Worm (Caenorhabditis elegans) whole organism, L4 larva: ENCODE measurements around the gene cnx-1.

ENCODE experiments used
- D1046.2 ChIP-seq: fragments of 200-800 bp; sonication (Bioruptor generic); IDR thresholded peaks from 2 replicates; pipeline ENCODE4 v1.3.6; 2022; ENCODE audit warnings: missing genetic modification characterization, missing compliant biosample characterization
- F49E8.2 ChIP-seq: sonication (generic microtip); optimal IDR thresholded peaks from 2 replicates; lab custom pipeline; 2016; ENCODE audit warnings: missing compliant biosample characterization, mild to moderate bottlenecking, missing genetic modification characterization, borderline replicate concordance
- R02D3.7 ChIP-seq: fragments of 150-350 bp; sonication (generic microtip); optimal IDR thresholded peaks from 3 replicates; lab custom pipeline; 2014; ENCODE audit warnings: missing biosample characterization, missing genetic modification characterization
- T20F7.1 ChIP-seq: fragments of 200-800 bp; sonication (Bioruptor generic); optimal IDR thresholded peaks from 2 replicates; lab custom pipeline; 2018; ENCODE audit warnings: mild to moderate bottlenecking, missing genetic modification characterization, missing compliant biosample characterization
- T26A8.4 ChIP-seq: fragments of 200-800 bp; sonication (Bioruptor generic); IDR thresholded peaks from 2 replicates; pipeline ENCODE4 v1.3.6; 2022; ENCODE audit warnings: missing genetic modification characterization, missing compliant biosample characterization
- Y75B8A.6 ChIP-seq: fragments of 200-800 bp; sonication (Bioruptor generic); IDR thresholded peaks from 2 replicates; pipeline ENCODE4 v1.3.6; 2022; ENCODE audit warnings: missing genetic modification reagents, missing genetic modification characterization, missing compliant biosample characterization
- ZK546.5 ChIP-seq, 2 experiments: sonication (generic microtip); optimal IDR thresholded peaks; 2 replicates each; lab custom pipeline; 2017; ENCODE audit warnings: missing biosample characterization in 2 of 2, missing genetic modification characterization in 2 of 2
- aha-1 ChIP-seq: fragments of 150-350 bp; peaks from one replicate; lab custom pipeline; 2014; ENCODE audit warnings: missing biosample characterization, missing genetic modification characterization
- ama-1 ChIP-seq: fragments of 150-350 bp; optimal IDR thresholded peaks from 2 replicates; lab custom pipeline; 2014; ENCODE audit warnings: inconsistent platforms, mixed read lengths
- ceh-20 ChIP-seq: fragments of 200-800 bp; sonication (Bioruptor generic); IDR thresholded peaks from 2 replicates; pipeline ENCODE4 v1.3.6; 2022; ENCODE audit warnings: missing genetic modification reagents, missing genetic modification characterization, missing compliant biosample characterization
- daf-16 ChIP-seq, 3 experiments: sonication (generic microtip); optimal IDR thresholded peaks; 2 replicates each; lab custom pipeline; 2016 to 2017; ENCODE audit warnings: missing genetic modification characterization in 3 of 3, missing genetic modification reagents in 3 of 3, mild to moderate bottlenecking in 2 of 3, missing compliant biosample characterization in 2 of 3, missing biosample characterization in 1 of 3, moderate library complexity in 1 of 3
- dmd-6 ChIP-seq: fragments of 200-800 bp; sonication (Bioruptor generic); IDR thresholded peaks from 2 replicates; pipeline ENCODE4 v1.3.6; 2022; ENCODE audit warnings: missing genetic modification reagents, missing genetic modification characterization, missing compliant biosample characterization
- dpl-1 ChIP-seq: fragments of 150-350 bp; optimal IDR thresholded peaks from 2 replicates; lab custom pipeline; 2014; ENCODE audit warnings: missing biosample characterization, missing genetic modification reagents, missing genetic modification characterization
- duxl-1 ChIP-seq: sonication (generic microtip); optimal IDR thresholded peaks from 2 replicates; lab custom pipeline; 2016; ENCODE audit warnings: mild to moderate bottlenecking, missing genetic modification characterization, moderate library complexity, missing compliant biosample characterization; ENCODE audit not compliant: poor library complexity
- dve-1 ChIP-seq: sonication (generic microtip); optimal IDR thresholded peaks from 2 replicates; lab custom pipeline; 2017; ENCODE audit warnings: antibody characterized with exemption, mild to moderate bottlenecking, missing genetic modification characterization, missing compliant biosample characterization; ENCODE audit not compliant: insufficient read depth
- hif-1 ChIP-seq, 2 experiments: sonication (generic microtip); optimal IDR thresholded peaks; 2 replicates each; lab custom pipeline; 2016 to 2017; ENCODE audit warnings: missing compliant biosample characterization in 2 of 2, missing genetic modification characterization in 2 of 2, missing genetic modification reagents in 2 of 2, missing genotype in 2 of 2, mild to moderate bottlenecking in 1 of 2
- hlh-11 ChIP-seq: fragments of 200-800 bp; sonication (Bioruptor generic); optimal IDR thresholded peaks from 2 replicates; lab custom pipeline; 2018; ENCODE audit warnings: mild to moderate bottlenecking, missing genetic modification characterization, missing compliant biosample characterization
- hlh-30 ChIP-seq: sonication (generic microtip); optimal IDR thresholded peaks from 2 replicates; lab custom pipeline; 2017; ENCODE audit warnings: antibody characterized with exemption, mild to moderate bottlenecking, missing genetic modification characterization, missing compliant biosample characterization; ENCODE audit not compliant: insufficient read depth
- hmg-1.1 ChIP-seq: fragments of 200-800 bp; sonication (Bioruptor generic); IDR thresholded peaks from 2 replicates; pipeline ENCODE4 v1.3.6; 2022; ENCODE audit warnings: missing genetic modification reagents, missing genetic modification characterization, missing compliant biosample characterization
- lin-1 ChIP-seq: fragments of 200-800 bp; sonication (Bioruptor generic); IDR thresholded peaks from 2 replicates; pipeline ENCODE4 v1.3.6; 2022; ENCODE audit warnings: missing genetic modification reagents, missing genetic modification characterization, missing compliant biosample characterization
- lin-13 ChIP-seq: fragments of 150-350 bp; optimal IDR thresholded peaks from 2 replicates; lab custom pipeline; 2014; ENCODE audit warnings: missing biosample characterization, missing genetic modification reagents, missing genetic modification characterization
- lin-15B ChIP-seq: fragments of 150-350 bp; sonication (generic microtip); optimal IDR thresholded peaks from 3 replicates; lab custom pipeline; 2014; ENCODE audit warnings: missing biosample characterization, missing genetic modification characterization
- lin-38 ChIP-seq: fragments of 200-800 bp; sonication (Bioruptor generic); IDR thresholded peaks from 2 replicates; pipeline ENCODE4 v1.3.6; 2022; ENCODE audit warnings: missing genetic modification reagents, missing genetic modification characterization, missing compliant biosample characterization
- lsy-2 ChIP-seq, 2 experiments: fragments of 150-350 bp in 1 of 2; sonication (generic microtip) in 1 of 2; optimal IDR thresholded peaks; 2 replicates each; lab custom pipeline; 2014 to 2017; ENCODE audit warnings: missing biosample characterization in 2 of 2, missing genetic modification characterization in 2 of 2
- mdl-1 ChIP-seq, 2 experiments: fragments of 150-350 bp in 1 of 2; sonication (generic microtip) in 1 of 2; optimal IDR thresholded peaks; 2 replicates each; lab custom pipeline; 2014 to 2017; ENCODE audit warnings: missing biosample characterization in 2 of 2, missing genetic modification characterization in 2 of 2
- mdt-29 ChIP-seq: fragments of 200-800 bp; sonication (Bioruptor generic); IDR thresholded peaks from 2 replicates; pipeline ENCODE4 v1.3.6; 2022; ENCODE audit warnings: missing genetic modification reagents, missing genetic modification characterization, missing compliant biosample characterization
- mep-1 ChIP-seq: fragments of 150-350 bp; sonication (generic microtip); optimal IDR thresholded peaks from 3 replicates; lab custom pipeline; 2014; ENCODE audit warnings: missing biosample characterization, missing genetic modification characterization
- mes-2 ChIP-seq: sonication (generic microtip); optimal IDR thresholded peaks from 2 replicates; lab custom pipeline; 2016; ENCODE audit warnings: missing genotype, mild to moderate bottlenecking, missing genetic modification characterization, missing compliant biosample characterization; ENCODE audit not compliant: poor library complexity, severe bottlenecking
- nhr-10 ChIP-seq: fragments of 150-350 bp; optimal IDR thresholded peaks from 2 replicates; lab custom pipeline; 2014; ENCODE audit warnings: missing biosample characterization, missing genetic modification characterization
- nhr-102 ChIP-seq: sonication (generic microtip); optimal IDR thresholded peaks from 2 replicates; lab custom pipeline; 2016; ENCODE audit warnings: mild to moderate bottlenecking, missing genetic modification characterization, moderate library complexity, missing compliant biosample characterization
- nhr-11 ChIP-seq: fragments of 150-350 bp; optimal IDR thresholded peaks from 2 replicates; lab custom pipeline; 2014; ENCODE audit warnings: missing biosample characterization, missing genetic modification characterization
- nhr-28 ChIP-seq: fragments of 150-350 bp; optimal IDR thresholded peaks from 2 replicates; lab custom pipeline; 2014; ENCODE audit warnings: missing biosample characterization, missing genetic modification characterization
- nhr-42 ChIP-seq: fragments of 200-800 bp; sonication (Bioruptor generic); IDR thresholded peaks from 2 replicates; pipeline ENCODE4 v1.3.6; 2022; ENCODE audit warnings: missing genetic modification characterization, missing compliant biosample characterization
- nhr-6 ChIP-seq: fragments of 150-350 bp; optimal IDR thresholded peaks from 2 replicates; lab custom pipeline; 2014; ENCODE audit warnings: missing biosample characterization, missing genetic modification characterization
- nhr-77 ChIP-seq: fragments of 150-350 bp; optimal IDR thresholded peaks from 2 replicates; lab custom pipeline; 2014; ENCODE audit warnings: missing biosample characterization, missing genetic modification characterization
- pha-4 ChIP-seq, 2 experiments: fragments of 150-350 bp in 1 of 2; fragments of 200-800 bp in 1 of 2; sonication (Bioruptor generic) in 1 of 2; IDR thresholded peaks in 1 of 2; optimal IDR thresholded peaks in 1 of 2; 2 replicates each; pipeline versions ENCODE4 v1.3.6 to Lab custom; 2014 to 2022; ENCODE audit warnings: missing genetic modification characterization in 2 of 2, missing genetic modification reagents in 2 of 2, missing biosample characterization in 1 of 2, missing compliant biosample characterization in 1 of 2
- rbr-2 ChIP-seq: sonication (generic microtip); optimal IDR thresholded peaks from 2 replicates; lab custom pipeline; 2016; ENCODE audit warnings: missing genotype, missing genetic modification characterization, missing compliant biosample characterization
- skn-1 ChIP-seq: fragments of 150-350 bp; optimal IDR thresholded peaks from 2 replicates; lab custom pipeline; 2014; ENCODE audit warnings: missing biosample characterization, missing genetic modification characterization
- snpc-1.2 ChIP-seq: fragments of 200-800 bp; sonication (Bioruptor generic); IDR thresholded peaks from 2 replicates; pipeline ENCODE4 v1.3.6; 2022; ENCODE audit warnings: missing genetic modification reagents, missing genetic modification characterization, missing compliant biosample characterization
- snpc-4 ChIP-seq: fragments of 150-350 bp; optimal IDR thresholded peaks from 2 replicates; lab custom pipeline; 2014; ENCODE audit warnings: missing biosample characterization, missing genetic modification characterization
- spr-3 ChIP-seq: fragments of 200-800 bp; sonication (Bioruptor generic); optimal IDR thresholded peaks from 2 replicates; lab custom pipeline; 2018; ENCODE audit warnings: mild to moderate bottlenecking, missing genetic modification characterization, missing compliant biosample characterization
- unc-130 ChIP-seq: sonication (generic microtip); optimal IDR thresholded peaks from 2 replicates; lab custom pipeline; 2016; ENCODE audit warnings: missing genetic modification reagents, missing genetic modification characterization, missing compliant biosample characterization
- zfp-3 ChIP-seq: fragments of 200-800 bp; sonication (Bioruptor generic); conservative IDR thresholded peaks from 2 replicates; pipeline ENCODE4 v1.3.6; 2022; ENCODE audit warnings: missing genetic modification reagents, missing genetic modification characterization, missing compliant biosample characterization
- zip-11 ChIP-seq: fragments of 200-800 bp; sonication (Bioruptor generic); IDR thresholded peaks from 2 replicates; pipeline ENCODE4 v1.3.6; 2022; ENCODE audit warnings: missing genetic modification characterization, missing compliant biosample characterization
- ztf-11 ChIP-seq: fragments of 150-350 bp; optimal IDR thresholded peaks from 2 replicates; lab custom pipeline; 2014; ENCODE audit warnings: missing biosample characterization, missing genetic modification characterization

cnx-1 gene

DNA sequence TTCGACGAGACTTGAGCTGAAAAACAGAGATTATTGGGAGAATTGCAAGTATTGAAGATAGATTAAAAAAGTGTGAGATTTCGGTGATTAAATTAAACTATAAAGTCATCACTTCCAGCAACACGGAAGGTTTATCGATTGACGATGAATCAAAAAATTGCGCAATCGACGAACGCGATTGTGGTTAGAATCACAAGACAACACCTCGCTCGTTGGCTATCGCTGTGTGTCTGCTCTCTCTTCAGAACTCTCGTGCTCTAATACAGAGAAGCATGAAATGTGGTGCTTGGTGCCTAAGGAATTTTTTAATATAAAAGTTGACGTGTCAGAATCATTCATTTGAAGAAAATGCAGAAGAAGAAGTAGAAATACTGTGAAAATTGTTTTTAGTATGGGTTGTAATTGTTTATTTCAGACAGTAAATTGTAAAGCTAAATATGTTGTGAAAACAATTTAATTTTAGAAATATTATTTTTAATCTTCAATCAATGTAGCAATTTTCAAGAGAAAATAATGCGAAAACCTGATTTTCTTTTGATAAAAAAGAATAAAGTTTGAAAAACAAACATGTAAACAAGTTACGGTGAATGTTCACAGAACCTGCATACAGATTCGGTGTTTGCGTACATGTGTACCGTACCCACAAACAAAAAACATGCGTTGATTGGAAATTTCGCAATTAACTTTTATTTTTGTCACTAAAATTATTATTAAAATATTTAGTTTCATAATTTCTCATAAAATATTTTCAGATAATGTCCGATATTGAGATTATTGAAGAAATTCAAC lies 10.4 kb upstream of the cnx-1 start, which contains the start of the genes ZK632.10 and ZK632.11 (continued):
- TF ChIP-seq hlh-30 (tag; lab: Kevin White, UChicago) (peak; percentile 89), R02D3.7 (tag; lab: Kevin White, UChicago) (no peak), spr-3 (GFP tag; lab: Kevin White, UChicago) (no peak)

- 0 out of 2 replicates have a peak, but pooled peaks have one; percentile 49 for TF ChIP-seq Y75B8A.6 (GFP tag; lab: Robert Waterston, UW)
- peak; percentile 56; the same call in 1 of the 2 replicates for TF ChIP-seq ceh-20 (GFP tag; lab: Robert Waterston, UW)
- no peak for TF ChIP-seq nhr-10
- TF ChIP-seq dmd-6 (GFP tag; lab: Robert Waterston, UW): peak; percentile 21; the same call in 1 of the 2 replicates
- peak; percentile 5 for TF ChIP-seq dpl-1
- peak; percentile 38 for TF ChIP-seq duxl-1 (tag; lab: Kevin White, UChicago)
- TF ChIP-seq nhr-42 (GFP tag; lab: Robert Waterston, UW): no peak
- TF ChIP-seq T20F7.1 (GFP tag; lab: Kevin White, UChicago): peak; percentile 24
- peak; percentile 92 for TF ChIP-seq hlh-30 (tag; lab: Kevin White, UChicago)
- peak; percentile 7; the same call in 1 of the 2 replicates for TF ChIP-seq T26A8.4 (GFP tag; lab: Robert Waterston, UW)
- TF ChIP-seq lin-1: 0 out of 2 replicates have a peak, but pooled peaks have one; percentile 45
- no peak for TF ChIP-seq ZK546.5 (tag; optimal IDR thresholded peaks at IDR 0.05; lab: Kevin White, UChicago)
- no peak for TF ChIP-seq ztf-11 (tag; lab: Kevin White, UChicago)
- TF ChIP-seq nhr-11 (tag; lab: Kevin White, UChicago): peak; percentile 27
- peak; percentile 29 for TF ChIP-seq rbr-2 (tag; lab: Kevin White, UChicago)
- peak; percentile 56 for TF ChIP-seq mes-2 (tag; lab: Kevin White, UChicago)
- peak; percentile 53 for TF ChIP-seq nhr-6 (tag; lab: Kevin White, UChicago)
- TF ChIP-seq pha-4 (GFP tag; IDR thresholded peaks at IDR 0.05; lab: Robert Waterston, UW): peak; percentile 62; the same call in 1 of the 2 replicates
- no peak for TF ChIP-seq pha-4 (tag; optimal IDR thresholded peaks at IDR 0.05; lab: Kevin White, UChicago)
- 0 out of 2 replicates have a peak, but pooled peaks have one; percentile 11 for TF ChIP-seq hmg-1.1
- TF ChIP-seq zfp-3 (GFP tag; lab: Robert Waterston, UW): 0 out of 2 replicates have a peak, but pooled peaks have one; percentile 63
- peak in 1 of 2 experiments; percentile 82 for TF ChIP-seq lsy-2 (tag; optimal IDR thresholded peaks at IDR 0.05; lab: Kevin White, UChicago)
- no peak for TF ChIP-seq R02D3.7 (tag; lab: Kevin White, UChicago)
- 0 out of 2 replicates have a peak, but pooled peaks have one; percentile 45 for TF ChIP-seq mdt-29
- no peak for TF ChIP-seq lin-15B (tag; lab: Kevin White, UChicago)
- TF ChIP-seq dve-1 (tag; lab: Kevin White, UChicago): peak; percentile 67
- no peak for TF ChIP-seq unc-130 (GFP tag; lab: Kevin White, UChicago)
- peak; percentile 17 for TF ChIP-seq nhr-28
- no peak for TF ChIP-seq zip-11 (GFP tag; lab: Robert Waterston, UW)
- TF ChIP-seq hif-1 (tag; optimal IDR thresholded peaks at IDR 0.05; lab: Kevin White, UChicago): peak in 1 of 2 experiments; percentile 9
- peak; percentile 73 for TF ChIP-seq hlh-11 (tag; lab: Kevin White, UChicago)
- TF ChIP-seq F49E8.2 (tag; lab: Kevin White, UChicago): no peak
- peak; percentile 66 for TF ChIP-seq ama-1 (lab: Kevin White, UChicago)
- peak; percentile 5 for TF ChIP-seq lin-13 (GFP tag; lab: Kevin White, UChicago)
- TF ChIP-seq mdl-1 (tag; optimal IDR thresholded peaks at IDR 0.05; lab: Kevin White, UChicago): peak in 1 of 2 experiments; percentile 71
- TF ChIP-seq snpc-4 (tag; lab: Kevin White, UChicago): no peak
- peak; percentile 87 for TF ChIP-seq aha-1
- peak; percentile 2 for TF ChIP-seq nhr-102 (tag; lab: Kevin White, UChicago)
- peak; percentile 55 for TF ChIP-seq nhr-77
- no peak for TF ChIP-seq D1046.2 (GFP tag; lab: Robert Waterston, UW)
- TF ChIP-seq daf-16 (GFP tag; optimal IDR thresholded peaks at IDR 0.05; lab: Kevin White, UChicago): no peak
- peak; percentile 49 for TF ChIP-seq daf-16 (tag; optimal IDR thresholded peaks at IDR 0.05; lab: Kevin White, UChicago)
- peak; percentile 70 for TF ChIP-seq mep-1
- TF ChIP-seq snpc-1.2: no peak
- peak; percentile 62 for TF ChIP-seq lin-38 (GFP tag; lab: Robert Waterston, UW)
- no peak for TF ChIP-seq skn-1 (tag; lab: Kevin White, UChicago)
Observed at ce11 chrIII:9826005-9826404, 9.1 kb upstream of the cnx-1 start.
